Worm (Caenorhabditis elegans): Measurements from ENCODE around the gene flp-2.

DNA sequence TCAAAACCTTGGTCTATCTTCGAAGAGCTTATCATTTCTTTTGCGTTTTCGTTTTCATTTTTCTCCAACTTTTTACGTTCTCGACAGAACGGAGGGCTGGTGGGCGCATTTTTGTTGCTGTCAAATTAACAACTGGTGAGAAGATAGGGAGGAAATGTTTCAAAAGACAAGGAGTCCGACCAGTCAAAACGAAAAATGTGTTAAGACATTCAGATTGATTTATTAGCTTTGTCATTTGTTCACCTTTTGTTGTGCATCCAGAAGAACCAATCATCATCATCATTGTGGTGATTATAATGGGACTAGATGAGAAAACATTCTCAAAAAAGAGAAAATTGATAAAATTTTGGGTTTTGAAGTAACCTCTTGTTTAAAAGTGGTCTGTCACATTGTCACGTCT lies 35.1 kb upstream of the flp-2 start:
- TF ChIP-seq flt-1 (GFP tag; IDR thresholded peaks at IDR 0.05) (no peak), cog-1 (tag; optimal IDR thresholded peaks at IDR 0.05) (no peak), klf-2 (GFP tag; conservative IDR thresholded peaks at IDR 0.05) (no peak)

Data from whole organism, midembryonic.